Worm (Caenorhabditis elegans) whole organism, L2 larva: Measurements from ENCODE around the gene bath-39.

Source experiments
- fos-1 ChIP-seq: fragments of 150-350 bp; optimal IDR thresholded peaks from 2 replicates; lab custom pipeline; 2014; ENCODE audit warnings: missing biosample characterization, missing genetic modification characterization
- nhr-10 ChIP-seq: sonication (generic microtip); optimal IDR thresholded peaks from 2 replicates; lab custom pipeline; 2017; ENCODE audit warnings: missing biosample characterization, missing genetic modification characterization
- nhr-11 ChIP-seq: fragments of 150-350 bp; optimal IDR thresholded peaks from 2 replicates; lab custom pipeline; 2014; ENCODE audit warnings: missing biosample characterization, missing genetic modification characterization
- sem-4 ChIP-seq: fragments of 150-350 bp; optimal IDR thresholded peaks from 2 replicates; lab custom pipeline; 2014; ENCODE audit warnings: missing biosample characterization, missing genetic modification reagents, missing genetic modification characterization
- skn-1 ChIP-seq: sonication (generic microtip); optimal IDR thresholded peaks from 2 replicates; lab custom pipeline; 2017; ENCODE audit warnings: missing biosample characterization, missing genetic modification characterization

ce11 chrV:13426764-13427163 is 32.5 kb upstream of the bath-39 start, which contains the start of gene srd-18:
- no peak for TF ChIP-seq nhr-10 (tag; lab: Kevin White, UChicago)
- no peak for TF ChIP-seq sem-4 (tag; lab: Kevin White, UChicago)
- TF ChIP-seq fos-1, result no peak
- no peak for TF ChIP-seq skn-1 (tag; lab: Kevin White, UChicago)
- no peak for TF ChIP-seq nhr-11 (tag; lab: Kevin White, UChicago)
